Worm (Caenorhabditis elegans) whole organism, midembryonic: ENCODE results near the gene fbxa-55.

Source experiments
- cog-1 ChIP-seq: sonication (generic microtip); optimal IDR thresholded peaks from 2 replicates; lab custom pipeline; 2016; ENCODE audit warnings: missing genetic modification characterization, missing compliant biosample characterization
- ref-1 ChIP-seq: fragments of 200-800 bp; sonication (Bioruptor generic); conservative IDR thresholded peaks from 2 replicates; pipeline ENCODE4 v1.3.6; 2022; ENCODE audit warnings: missing genetic modification reagents, missing genetic modification characterization, missing compliant biosample characterization
- tab-1 ChIP-seq: fragments of 200-800 bp; sonication (Bioruptor generic); IDR thresholded peaks from 2 replicates; pipeline ENCODE4 v1.3.6; 2022; ENCODE audit warnings: missing genetic modification characterization, missing compliant biosample characterization
- ztf-23 ChIP-seq: fragments of 200-800 bp; sonication (Bioruptor generic); IDR thresholded peaks from 2 replicates; pipeline ENCODE4 v1.3.6; 2022; ENCODE audit warnings: missing genetic modification reagents, missing genetic modification characterization, missing compliant biosample characterization

DNA sequence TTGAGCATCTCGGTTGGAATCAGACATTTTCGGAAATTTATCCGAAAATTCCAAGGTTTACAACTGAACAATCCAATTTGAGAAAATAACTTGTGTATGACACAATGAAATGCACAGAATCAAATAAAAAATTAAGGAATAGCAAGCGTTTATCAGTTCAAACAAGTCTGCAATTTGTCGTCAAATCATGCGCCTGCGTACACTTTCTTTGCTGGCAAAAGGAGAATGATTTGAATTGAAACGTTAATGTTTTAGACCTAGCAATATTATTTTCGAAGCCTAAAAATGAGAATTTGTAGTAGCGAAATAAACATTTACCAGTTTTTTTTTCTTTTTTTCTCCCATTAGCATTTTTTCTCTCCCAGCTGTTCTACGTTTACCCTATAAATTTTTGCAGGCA is 14.6 kb upstream of the fbxa-55 start, which contains the start of the genes fbxa-67 and fbxa-11:
- TF ChIP-seq tab-1 (no peak), cog-1 (tag; lab: Kevin White, UChicago) (no peak), ref-1 (GFP tag; lab: Robert Waterston, UW) (no peak), ztf-23 (GFP tag; lab: Robert Waterston, UW) (no peak)
